Fruit fly (Drosophila melanogaster) whole organism, embryonic: ENCODE data around the gene THADA.

ENCODE experiments used
- B-H1 ChIP-seq: fragments of 200-800 bp; sonication (Bioruptor generic); IDR thresholded peaks from 3 replicates; pipeline ENCODE4 v1.3.6; 2022; ENCODE audit warnings: missing biosample characterization, missing genetic modification characterization
- Bgb ChIP-seq: fragments of 200-800 bp; sonication (Bioruptor generic); IDR thresholded peaks from 2 replicates; pipeline ENCODE4 v1.3.6; 2022; ENCODE audit warnings: missing biosample characterization, missing genetic modification characterization; ENCODE audit not compliant: partially characterized antibody
- CG10209 ChIP-seq: fragments of 200-800 bp; sonication (Bioruptor generic); optimal IDR thresholded peaks from 3 replicates; lab custom pipeline; 2017; ENCODE audit warnings: missing biosample characterization, mild to moderate bottlenecking, missing genetic modification characterization, missing genetic modification reagents
- CG10366 ChIP-seq: fragments of 200-800 bp; sonication (Bioruptor generic); IDR thresholded peaks from 2 replicates; pipeline ENCODE4 v1.3.6; 2022; ENCODE audit warnings: missing biosample characterization, missing genetic modification characterization
- CG11723 ChIP-seq: fragments of 200-800 bp; sonication (Bioruptor generic); optimal IDR thresholded peaks from 2 replicates; lab custom pipeline; 2017; ENCODE audit warnings: missing biosample characterization, mild to moderate bottlenecking, missing genetic modification characterization
- CG12744 ChIP-seq: fragments of 200-800 bp; sonication (Bioruptor generic); optimal IDR thresholded peaks from 2 replicates; lab custom pipeline; 2016; ENCODE audit warnings: missing biosample characterization, missing genetic modification characterization
- CG14050 ChIP-seq: fragments of 200-800 bp; sonication (Bioruptor generic); IDR thresholded peaks from 3 replicates; pipeline ENCODE4 v1.3.6; 2022; ENCODE audit warnings: missing biosample characterization, missing genetic modification characterization
- CG14667 ChIP-seq: fragments of 200-800 bp; sonication (Bioruptor generic); IDR thresholded peaks from 2 replicates; pipeline ENCODE4 v1.3.6; 2022; ENCODE audit warnings: missing biosample characterization, missing genetic modification characterization
- CG1529 ChIP-seq: fragments of 200-800 bp; sonication (Bioruptor generic); optimal IDR thresholded peaks from 3 replicates; lab custom pipeline; 2018; ENCODE audit warnings: missing biosample characterization, missing genetic modification characterization
- CG16813 ChIP-seq: fragments of 200-800 bp; sonication (Bioruptor generic); IDR thresholded peaks from 3 replicates; pipeline ENCODE4 v1.3.6; 2022; ENCODE audit warnings: missing biosample characterization, missing genetic modification characterization; ENCODE audit not compliant: partially characterized antibody
- CG17328 ChIP-seq: fragments of 200-800 bp; sonication (Bioruptor generic); IDR thresholded peaks from 2 replicates; pipeline ENCODE4 v1.3.6; 2022; ENCODE audit warnings: missing biosample characterization, missing genetic modification characterization
- CG17361 ChIP-seq: fragments of 200-800 bp; sonication (Bioruptor generic); IDR thresholded peaks from 3 replicates; pipeline ENCODE4 v1.3.6; 2022; ENCODE audit warnings: missing biosample characterization, missing genetic modification characterization
- CG17829 ChIP-seq: fragments of 200-800 bp; optimal IDR thresholded peaks from 2 replicates; lab custom pipeline; 2019; ENCODE audit warnings: missing biosample characterization, mild to moderate bottlenecking, missing genetic modification characterization, moderate library complexity
- CG17912 ChIP-seq: fragments of 200-800 bp; sonication (Bioruptor generic); optimal IDR thresholded peaks from 2 replicates; lab custom pipeline; 2018; ENCODE audit warnings: missing biosample characterization, mild to moderate bottlenecking, missing genetic modification characterization
- CG1832 ChIP-seq: fragments of 200-800 bp; sonication (Bioruptor generic); optimal IDR thresholded peaks from 2 replicates; lab custom pipeline; 2017; ENCODE audit warnings: missing biosample characterization, mild to moderate bottlenecking, missing genetic modification characterization, inconsistent platforms
- CG30020 ChIP-seq: fragments of 200-800 bp; optimal IDR thresholded peaks from 2 replicates; lab custom pipeline; 2019; ENCODE audit warnings: missing biosample characterization, mild to moderate bottlenecking, missing genetic modification characterization, moderate library complexity
- CG42726 ChIP-seq: fragments of 200-800 bp; sonication (Bioruptor generic); IDR thresholded peaks from 2 replicates; pipeline ENCODE4 v1.3.6; 2022; ENCODE audit warnings: missing biosample characterization, missing genetic modification characterization; ENCODE audit not compliant: partially characterized antibody
- CG43689 ChIP-seq: fragments of 200-800 bp; sonication (Bioruptor generic); IDR thresholded peaks from 2 replicates; pipeline ENCODE4 v1.3.6; 2022; ENCODE audit warnings: missing biosample characterization, missing genetic modification characterization
- CG4854 ChIP-seq: fragments of 200-800 bp; sonication (Bioruptor generic); optimal IDR thresholded peaks from 2 replicates; lab custom pipeline; 2016; ENCODE audit warnings: missing biosample characterization, missing genetic modification characterization, inconsistent platforms
- CG6813 ChIP-seq: fragments of 200-800 bp; sonication (Bioruptor generic); optimal IDR thresholded peaks from 2 replicates; lab custom pipeline; 2017; ENCODE audit warnings: missing biosample characterization, missing genetic modification characterization, mild to moderate bottlenecking, moderate library complexity, missing genetic modification reagents
- CG8924 ChIP-seq: fragments of 200-800 bp; optimal IDR thresholded peaks from 3 replicates; lab custom pipeline; 2019; ENCODE audit warnings: missing biosample characterization, mild to moderate bottlenecking, missing genetic modification characterization, moderate library complexity
- CG9437 ChIP-seq: fragments of 200-800 bp; sonication (Bioruptor generic); optimal IDR thresholded peaks from 2 replicates; lab custom pipeline; 2018; ENCODE audit warnings: missing biosample characterization, mild to moderate bottlenecking, missing genetic modification characterization
- CG9817 ChIP-seq: fragments of 200-800 bp; sonication (Bioruptor generic); optimal IDR thresholded peaks from 2 replicates; lab custom pipeline; 2018; ENCODE audit warnings: missing biosample characterization, mild to moderate bottlenecking, missing genetic modification characterization, moderate library complexity
- Chrac-16 ChIP-seq: fragments of 200-800 bp; sonication (Bioruptor generic); optimal IDR thresholded peaks from 3 replicates; lab custom pipeline; 2016; ENCODE audit warnings: missing biosample characterization, missing genetic modification characterization
- CrebB ChIP-seq: fragments of 200-800 bp; sonication (Bioruptor generic); optimal IDR thresholded peaks from 3 replicates; lab custom pipeline; 2018; ENCODE audit warnings: missing biosample characterization, mild to moderate bottlenecking, missing genetic modification characterization
- MESR4 ChIP-seq: fragments of 200-800 bp; sonication (Bioruptor generic); optimal IDR thresholded peaks from 2 replicates; lab custom pipeline; 2018; ENCODE audit warnings: missing biosample characterization, mild to moderate bottlenecking, missing genetic modification characterization, moderate library complexity
- Max ChIP-seq: fragments of 200-800 bp; sonication (Bioruptor generic); optimal IDR thresholded peaks from 2 replicates; lab custom pipeline; 2016; ENCODE audit warnings: missing biosample characterization, mild to moderate bottlenecking, missing genetic modification characterization
- Mrtf ChIP-seq: fragments of 200-800 bp; sonication (Bioruptor generic); IDR thresholded peaks from 3 replicates; pipeline ENCODE4 v1.3.6; 2022; ENCODE audit warnings: missing biosample characterization, missing genetic modification characterization
- NfI ChIP-seq: fragments of 200-800 bp; sonication (Bioruptor generic); optimal IDR thresholded peaks from 3 replicates; lab custom pipeline; 2018; ENCODE audit warnings: missing biosample characterization, mild to moderate bottlenecking, missing genetic modification characterization, moderate library complexity
- Pdp1 ChIP-seq, 2 experiments: fragments of 200-800 bp; sonication (Bioruptor generic); optimal IDR thresholded peaks; 3 replicates each; lab custom pipeline; 2016; ENCODE audit warnings: missing biosample characterization in 2 of 2, missing genetic modification characterization in 2 of 2, mild to moderate bottlenecking in 1 of 2, moderate library complexity in 1 of 2
- Poxn ChIP-seq: fragments of 200-800 bp; sonication (Bioruptor generic); IDR thresholded peaks from 2 replicates; pipeline ENCODE4 v1.3.6; 2022; ENCODE audit warnings: missing biosample characterization, missing genetic modification characterization
- ac ChIP-seq: fragments of 200-800 bp; sonication (Bioruptor generic); optimal IDR thresholded peaks from 3 replicates; lab custom pipeline; 2017; ENCODE audit warnings: missing biosample characterization, mild to moderate bottlenecking, missing genetic modification characterization
- ap ChIP-seq: fragments of 200-800 bp; sonication (Bioruptor generic); IDR thresholded peaks from 2 replicates; pipeline ENCODE4 v1.3.6; 2022; ENCODE audit warnings: missing biosample characterization, missing genetic modification characterization
- ara ChIP-seq: fragments of 200-800 bp; sonication (Bioruptor generic); IDR thresholded peaks from 2 replicates; pipeline ENCODE4 v1.3.6; 2022; ENCODE audit warnings: missing biosample characterization, missing genetic modification characterization
- cad ChIP-seq: fragments of >200 bp; optimal IDR thresholded peaks from 2 replicates; lab custom pipeline; 2017; ENCODE audit warnings: missing biosample characterization, missing genetic modification characterization
- chif ChIP-seq, 2 experiments: fragments of 200-800 bp; sonication (Bioruptor generic); optimal IDR thresholded peaks; 3 replicates each; lab custom pipeline; 2016; ENCODE audit warnings: missing biosample characterization in 2 of 2, missing genetic modification characterization in 2 of 2
- grn ChIP-seq: fragments of 200-800 bp; sonication (Bioruptor generic); optimal IDR thresholded peaks from 3 replicates; lab custom pipeline; 2017; ENCODE audit warnings: missing biosample characterization, missing genetic modification characterization
- jigr1 ChIP-seq: fragments of 200-800 bp; sonication (Bioruptor generic); IDR thresholded peaks from 3 replicates; pipeline ENCODE4 v1.3.6; 2022; ENCODE audit warnings: missing biosample characterization, missing genetic modification characterization
- klu ChIP-seq: fragments of 200-800 bp; sonication (Bioruptor generic); IDR thresholded peaks from 2 replicates; pipeline ENCODE4 v1.3.6; 2022; ENCODE audit warnings: missing biosample characterization, missing genetic modification characterization
- lola ChIP-seq, 3 experiments: fragments of >200 bp in 2 of 3; fragments of 200-800 bp in 1 of 3; sonication (Bioruptor generic) in 1 of 3; optimal IDR thresholded peaks; 2 replicates each; lab custom pipeline; 2017 to 2019; ENCODE audit warnings: missing biosample characterization in 3 of 3, missing genetic modification characterization in 3 of 3, mild to moderate bottlenecking in 1 of 3, moderate library complexity in 1 of 3
- mam ChIP-seq: fragments of 200-800 bp; sonication (Bioruptor generic); optimal IDR thresholded peaks from 3 replicates; lab custom pipeline; 2016; ENCODE audit warnings: missing biosample characterization, missing genetic modification characterization
- mirr ChIP-seq: fragments of 200-800 bp; sonication (Bioruptor generic); optimal IDR thresholded peaks from 3 replicates; lab custom pipeline; 2018; ENCODE audit warnings: missing biosample characterization, mild to moderate bottlenecking, missing genetic modification characterization
- otp ChIP-seq: fragments of 200-800 bp; sonication (Bioruptor generic); IDR thresholded peaks from 3 replicates; pipeline ENCODE4, ENCODE4 v1.3.6; 2022; ENCODE audit warnings: missing biosample characterization, missing genetic modification characterization
- pita ChIP-seq: fragments of 200-800 bp; sonication (Bioruptor generic); optimal IDR thresholded peaks from 2 replicates; lab custom pipeline; 2017; ENCODE audit warnings: missing biosample characterization, mild to moderate bottlenecking, missing genetic modification characterization
- ranshi ChIP-seq: fragments of 200-800 bp; sonication (Bioruptor generic); IDR thresholded peaks from 2 replicates; pipeline ENCODE4 v1.3.6; 2022; ENCODE audit warnings: missing biosample characterization, missing genetic modification characterization
- salm ChIP-seq: fragments of 200-800 bp; sonication (Bioruptor generic); optimal IDR thresholded peaks from 2 replicates; lab custom pipeline; 2018; ENCODE audit warnings: missing biosample characterization, mild to moderate bottlenecking, missing genetic modification characterization
- sc ChIP-seq, 3 experiments: fragments of >200 bp in 2 of 3; fragments of 200-800 bp in 1 of 3; sonication (Bioruptor generic) in 1 of 3; optimal IDR thresholded peaks; 2 replicates in 2 of 3; 3 replicates in 1 of 3; lab custom pipeline; 2017; ENCODE audit warnings: mild to moderate bottlenecking in 1 of 3, missing biosample characterization in 1 of 3, missing genetic modification characterization in 1 of 3, missing genetic modification reagents in 1 of 3
- stc ChIP-seq: fragments of 200-800 bp; sonication (Bioruptor generic); IDR thresholded peaks from 2 replicates; pipeline ENCODE4 v1.3.6; 2022; ENCODE audit warnings: missing biosample characterization, missing genetic modification characterization
- zf30C ChIP-seq: fragments of 200-800 bp; sonication (Bioruptor generic); optimal IDR thresholded peaks from 3 replicates; lab custom pipeline; 2018; ENCODE audit warnings: missing biosample characterization, mild to moderate bottlenecking, missing genetic modification characterization

Gene THADA

dm6 chrX:19850503-19851094 is 14.7 kb downstream of the THADA start (continued):
- TF ChIP-seq CG17328 (GFP tag; lab: Robert Waterston, UW) = peak; percentile 96
- TF ChIP-seq CG11723 = peak; percentile 75
- TF ChIP-seq cad (GFP tag; lab: Kevin White, UChicago) = no peak
- peak; percentile 68 for TF ChIP-seq CG9817 (tag; lab: Kevin White, UChicago)
- peak; percentile 68 for TF ChIP-seq CG8924 (tag; lab: Kevin White, UChicago)
- TF ChIP-seq CG30020 (tag; lab: Kevin White, UChicago) = no peak
- TF ChIP-seq otp (GFP tag; lab: Robert Waterston, UW) = peak; percentile 93
- peak; percentile 31; the same call in 1 of the 3 replicates for TF ChIP-seq jigr1 (GFP tag; lab: Robert Waterston, UW)
- peak in 1 of 3 experiments; percentile 95 for TF ChIP-seq lola (GFP tag; optimal IDR thresholded peaks at IDR 0.05; lab: Kevin White, UChicago)
- peak; percentile 77 for TF ChIP-seq CG14050
- TF ChIP-seq CG10209 (GFP tag; lab: Kevin White, UChicago) = peak; percentile 92
- TF ChIP-seq NfI = peak; percentile 80
- peak; percentile 89 for TF ChIP-seq stc (GFP tag; lab: Robert Waterston, UW)
- peak; percentile 87 for TF ChIP-seq ranshi
- TF ChIP-seq CG42726 (GFP tag; lab: Robert Waterston, UW) = no peak
- peak; percentile 83 for TF ChIP-seq CG14667
- TF ChIP-seq CG17829 = peak; percentile 79
- TF ChIP-seq salm (tag; lab: Kevin White, UChicago) = peak; percentile 85
- TF ChIP-seq CG9437 (GFP tag; lab: Kevin White, UChicago) = peak; percentile 81
- peak; percentile 84 for TF ChIP-seq CG10366 (GFP tag; lab: Robert Waterston, UW)
- TF ChIP-seq ap (GFP tag; lab: Robert Waterston, UW) = peak; percentile 87
- peak; percentile 90 for TF ChIP-seq ara (GFP tag; lab: Robert Waterston, UW)
- TF ChIP-seq ac (GFP tag; lab: Kevin White, UChicago) = peak; percentile 90
- peak; percentile 83 for TF ChIP-seq mam (GFP tag; lab: Kevin White, UChicago)
- TF ChIP-seq CG43689 (GFP tag; lab: Robert Waterston, UW) = peak; percentile 55; the same call in 1 of the 2 replicates
- TF ChIP-seq CG12744 (GFP tag; lab: Kevin White, UChicago) = peak; percentile 88
- TF ChIP-seq mirr = no peak
- peak; percentile 62 for TF ChIP-seq CrebB (tag; lab: Kevin White, UChicago)
- peak; percentile 91 to 92 for TF ChIP-seq Pdp1 (GFP tag; optimal IDR thresholded peaks at IDR 0.05; lab: Kevin White, UChicago)
- TF ChIP-seq Bgb (GFP tag; lab: Robert Waterston, UW) = no peak
- TF ChIP-seq CG6813 = peak; percentile 89
- TF ChIP-seq Max (GFP tag; lab: Kevin White, UChicago) = peak; percentile 87
- TF ChIP-seq chif (GFP tag; optimal IDR thresholded peaks at IDR 0.05; lab: Kevin White, UChicago) = peak; percentile 92 to 98
- no peak for TF ChIP-seq Poxn (GFP tag; lab: Robert Waterston, UW)
- peak; percentile 40 for TF ChIP-seq grn (GFP tag; lab: Kevin White, UChicago)
- TF ChIP-seq klu (GFP tag; lab: Robert Waterston, UW) = peak; percentile 52
- peak; percentile 34 for TF ChIP-seq MESR4 (GFP tag; lab: Kevin White, UChicago)
- TF ChIP-seq B-H1 (GFP tag; lab: Robert Waterston, UW) = peak; percentile 78
- peak; percentile 75 for TF ChIP-seq CG4854 (GFP tag; lab: Kevin White, UChicago)
- no peak for TF ChIP-seq sc (optimal IDR thresholded peaks at IDR 0.05; lab: Kevin White, UChicago)
- TF ChIP-seq sc (GFP tag; optimal IDR thresholded peaks at IDR 0.05; lab: Kevin White, UChicago) = peak; percentile 93
- TF ChIP-seq Chrac-16 (GFP tag; lab: Kevin White, UChicago) = peak; percentile 94
- no peak for TF ChIP-seq pita (GFP tag; lab: Kevin White, UChicago)
- no peak for TF ChIP-seq CG17912
- TF ChIP-seq zf30C = peak; percentile 95
- TF ChIP-seq CG1832 = no peak
- no peak for TF ChIP-seq CG16813 (GFP tag; lab: Robert Waterston, UW)
- TF ChIP-seq CG17361 (GFP tag; lab: Robert Waterston, UW) = peak; percentile 94
- peak; percentile 84 for TF ChIP-seq Mrtf (GFP tag; lab: Robert Waterston, UW)
- peak; percentile 88 for TF ChIP-seq CG1529 (GFP tag; lab: Kevin White, UChicago)
